Worm (Caenorhabditis elegans) whole organism, late embryonic: ENCODE results near the gene srg-58.

Source experiments
- T23F11.4 ChIP-seq: fragments of 200-800 bp; sonication (Bioruptor generic); optimal IDR thresholded peaks from 2 replicates; lab custom pipeline; 2018; ENCODE audit warnings: mild to moderate bottlenecking, missing genetic modification characterization, missing compliant biosample characterization
- ceh-24 ChIP-seq: sonication (generic microtip); optimal IDR thresholded peaks from 2 replicates; lab custom pipeline; 2016; ENCODE audit warnings: mild to moderate bottlenecking, missing genetic modification characterization, missing compliant biosample characterization
- elt-4 ChIP-seq: sonication (generic microtip); optimal IDR thresholded peaks from 2 replicates; lab custom pipeline; 2016; ENCODE audit warnings: missing genetic modification characterization, missing compliant biosample characterization
- pqm-1 ChIP-seq: sonication (generic microtip); optimal IDR thresholded peaks from 2 replicates; lab custom pipeline; 2016; ENCODE audit warnings: missing genetic modification characterization, missing compliant biosample characterization
- rnt-1 ChIP-seq: sonication (generic microtip); optimal IDR thresholded peaks from 2 replicates; lab custom pipeline; 2016; ENCODE audit warnings: missing genetic modification characterization, missing compliant biosample characterization
- sox-4 ChIP-seq: sonication (generic microtip); optimal IDR thresholded peaks from 2 replicates; lab custom pipeline; 2017; ENCODE audit warnings: mild to moderate bottlenecking, missing genetic modification characterization, inconsistent platforms, missing compliant biosample characterization
- tbx-7 ChIP-seq: sonication (generic microtip); optimal IDR thresholded peaks from 2 replicates; lab custom pipeline; 2016; ENCODE audit warnings: missing genotype, missing genetic modification characterization, missing compliant biosample characterization
- unc-86 ChIP-seq: sonication (generic microtip); optimal IDR thresholded peaks from 2 replicates; lab custom pipeline; 2016; ENCODE audit warnings: missing genetic modification characterization, missing compliant biosample characterization

DNA sequence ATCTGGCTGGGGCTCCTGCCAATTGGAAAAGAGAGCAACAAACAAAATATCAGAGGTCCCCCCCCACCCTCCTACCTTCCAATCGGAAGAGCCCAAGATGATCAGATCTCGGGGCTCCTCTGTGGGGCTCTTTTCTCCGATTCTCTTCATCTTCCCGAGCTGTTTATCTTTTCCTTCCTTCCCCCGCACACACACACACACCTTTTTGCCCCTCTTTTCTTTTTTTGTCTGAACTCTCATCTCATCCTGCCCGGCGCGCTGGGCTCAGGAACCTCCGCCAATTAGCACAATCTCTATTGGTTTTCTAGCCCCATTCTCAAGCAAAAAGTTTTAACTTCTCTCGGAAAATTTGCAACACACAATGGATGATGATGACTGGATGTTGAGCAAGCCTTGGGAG, 43.9 kb upstream of the srg-58 start:
- TF ChIP-seq ceh-24 (tag; lab: Kevin White, UChicago) (no peak), pqm-1 (tag; lab: Kevin White, UChicago) (no peak), unc-86 (tag; lab: Kevin White, UChicago) (no peak), sox-4 (tag; lab: Kevin White, UChicago) (no peak), rnt-1 (tag; lab: Kevin White, UChicago) (no peak), T23F11.4 (GFP tag; lab: Kevin White, UChicago) (no peak), tbx-7 (tag; lab: Kevin White, UChicago) (no peak), elt-4 (no peak)
